Worm (Caenorhabditis elegans) whole organism, L2 larva: Measurements from ENCODE around the gene F25E5.9.
A peak's percentile ranks its signal among the peaks of the same experiment; 100 is the strongest.
"Not testable (repeated sequence)": the region's sequence is repeated elsewhere in the genome, so short reads cannot be mapped to it uniquely, and the experiment has no call there.

ENCODE experiments used
- C34F6.9 ChIP-seq: fragments of 150-350 bp; optimal IDR thresholded peaks from 2 replicates; lab custom pipeline; 2014; ENCODE audit warnings: missing biosample characterization, missing genetic modification characterization
- R02D3.7 ChIP-seq: fragments of 150-350 bp; optimal IDR thresholded peaks from 2 replicates; lab custom pipeline; 2014; ENCODE audit warnings: missing biosample characterization, missing genetic modification characterization
- Y55F3AM.14 ChIP-seq: fragments of 200-800 bp; sonication (Bioruptor generic); optimal IDR thresholded peaks from 2 replicates; lab custom pipeline; 2018; ENCODE audit warnings: mild to moderate bottlenecking, missing genetic modification characterization, missing compliant biosample characterization
- ZK546.5 ChIP-seq: sonication (generic microtip); optimal IDR thresholded peaks from 2 replicates; lab custom pipeline; 2017; ENCODE audit warnings: missing biosample characterization, missing genetic modification characterization
- alr-1 ChIP-seq: fragments of 150-350 bp; optimal IDR thresholded peaks from 2 replicates; lab custom pipeline; 2014; ENCODE audit warnings: missing biosample characterization, missing genetic modification characterization
- aly-2 ChIP-seq: fragments of 150-350 bp; optimal IDR thresholded peaks from 2 replicates; lab custom pipeline; 2014; ENCODE audit warnings: missing biosample characterization, missing genetic modification characterization
- ama-1 ChIP-seq: fragments of 150-350 bp; optimal IDR thresholded peaks from 2 replicates; lab custom pipeline; 2018; ENCODE audit warnings: inconsistent platforms
- blmp-1 ChIP-seq: sonication (generic microtip); optimal IDR thresholded peaks from 2 replicates; lab custom pipeline; 2017; ENCODE audit warnings: missing genetic modification characterization, mild to moderate bottlenecking, missing compliant biosample characterization, antibody characterized with exemption, moderate library complexity; ENCODE audit not compliant: insufficient read depth
- ceh-16 ChIP-seq: fragments of 150-350 bp; optimal IDR thresholded peaks from 2 replicates; lab custom pipeline; 2014; ENCODE audit warnings: missing biosample characterization, missing genetic modification characterization
- crh-2 ChIP-seq: sonication (generic microtip); optimal IDR thresholded peaks from 2 replicates; lab custom pipeline; 2017; ENCODE audit warnings: missing biosample characterization, missing genetic modification characterization
- dmd-4 ChIP-seq: sonication (generic microtip); optimal IDR thresholded peaks from 2 replicates; lab custom pipeline; 2017; ENCODE audit warnings: missing biosample characterization, missing genetic modification characterization
- egl-27 ChIP-seq: sonication (generic microtip); optimal IDR thresholded peaks from 3 replicates; lab custom pipeline; 2017; ENCODE audit warnings: missing biosample characterization, missing genetic modification reagents, missing genetic modification characterization
- elt-1 ChIP-seq: fragments of 150-350 bp; optimal IDR thresholded peaks from 2 replicates; lab custom pipeline; 2014; ENCODE audit warnings: missing biosample characterization, missing genetic modification characterization
- fos-1 ChIP-seq: fragments of 150-350 bp; optimal IDR thresholded peaks from 2 replicates; lab custom pipeline; 2014; ENCODE audit warnings: missing biosample characterization, missing genetic modification characterization
- gmeb-1 ChIP-seq: fragments of 150-350 bp; optimal IDR thresholded peaks from 2 replicates; lab custom pipeline; 2014; ENCODE audit warnings: missing biosample characterization, missing genetic modification characterization
- lin-13 ChIP-seq: fragments of 150-350 bp; optimal IDR thresholded peaks from 2 replicates; lab custom pipeline; 2014; ENCODE audit warnings: missing biosample characterization, missing genetic modification reagents, missing genetic modification characterization
- lin-39 ChIP-seq: fragments of 150-350 bp; optimal IDR thresholded peaks from 2 replicates; lab custom pipeline; 2014; ENCODE audit warnings: missing biosample characterization, missing genetic modification reagents, missing genetic modification characterization
- lsy-2 ChIP-seq, 2 experiments: fragments of 150-350 bp in 1 of 2; sonication (generic microtip) in 1 of 2; optimal IDR thresholded peaks; 2 replicates each; lab custom pipeline; 2014 to 2017; ENCODE audit warnings: missing biosample characterization in 2 of 2, missing genetic modification characterization in 2 of 2
- mab-5 ChIP-seq: fragments of 150-350 bp; optimal IDR thresholded peaks from 2 replicates; lab custom pipeline; 2014; ENCODE audit warnings: missing biosample characterization, missing genetic modification characterization
- mbf-1 ChIP-seq: sonication (generic microtip); optimal IDR thresholded peaks from 2 replicates; lab custom pipeline; 2017; ENCODE audit warnings: missing biosample characterization, missing genetic modification characterization
- mdl-1 ChIP-seq, 2 experiments: fragments of 150-350 bp in 1 of 2; sonication (generic microtip) in 1 of 2; optimal IDR thresholded peaks; 2 replicates each; lab custom pipeline; 2017; ENCODE audit warnings: missing biosample characterization in 2 of 2, missing genetic modification characterization in 2 of 2
- nhr-10 ChIP-seq: sonication (generic microtip); optimal IDR thresholded peaks from 2 replicates; lab custom pipeline; 2017; ENCODE audit warnings: missing biosample characterization, missing genetic modification characterization
- nhr-11 ChIP-seq: fragments of 150-350 bp; optimal IDR thresholded peaks from 2 replicates; lab custom pipeline; 2014; ENCODE audit warnings: missing biosample characterization, missing genetic modification characterization
- nhr-12 ChIP-seq: fragments of 150-350 bp; optimal IDR thresholded peaks from 2 replicates; lab custom pipeline; 2014; ENCODE audit warnings: missing biosample characterization, missing genetic modification characterization
- nhr-129 ChIP-seq: fragments of 150-350 bp; optimal IDR thresholded peaks from 2 replicates; lab custom pipeline; 2014; ENCODE audit warnings: missing biosample characterization, missing genetic modification characterization
- nhr-21 ChIP-seq: fragments of 150-350 bp; optimal IDR thresholded peaks from 2 replicates; lab custom pipeline; 2014; ENCODE audit warnings: missing biosample characterization, missing genetic modification characterization
- nhr-23 ChIP-seq: fragments of 150-350 bp; optimal IDR thresholded peaks from 2 replicates; lab custom pipeline; 2014; ENCODE audit warnings: missing biosample characterization, missing genetic modification reagents, missing genetic modification characterization
- nhr-237 ChIP-seq: fragments of 150-350 bp; optimal IDR thresholded peaks from 2 replicates; lab custom pipeline; 2014; ENCODE audit warnings: missing biosample characterization, missing genetic modification characterization
- nhr-25 ChIP-seq: fragments of 150-350 bp; sonication (generic microtip); optimal IDR thresholded peaks from 3 replicates; lab custom pipeline; 2014; ENCODE audit warnings: missing biosample characterization, missing genetic modification characterization
- nhr-6 ChIP-seq: fragments of 150-350 bp; optimal IDR thresholded peaks from 2 replicates; lab custom pipeline; 2014; ENCODE audit warnings: missing biosample characterization, missing genetic modification characterization
- sem-4 ChIP-seq: fragments of 150-350 bp; optimal IDR thresholded peaks from 2 replicates; lab custom pipeline; 2014; ENCODE audit warnings: missing biosample characterization, missing genetic modification reagents, missing genetic modification characterization
- skn-1 ChIP-seq: sonication (generic microtip); optimal IDR thresholded peaks from 2 replicates; lab custom pipeline; 2017; ENCODE audit warnings: missing biosample characterization, missing genetic modification characterization
- sma-3 ChIP-seq: sonication (generic microtip); optimal IDR thresholded peaks from 2 replicates; lab custom pipeline; 2016; ENCODE audit warnings: missing genetic modification reagents, missing genetic modification characterization, missing compliant biosample characterization
- sma-9 ChIP-seq, 2 experiments: fragments of 150-350 bp in 1 of 2; sonication (generic microtip) in 1 of 2; optimal IDR thresholded peaks; 2 replicates each; lab custom pipeline; 2014 to 2016; ENCODE audit warnings: missing genetic modification characterization in 2 of 2, mild to moderate bottlenecking in 1 of 2, missing biosample characterization in 1 of 2, missing compliant biosample characterization in 1 of 2, missing genetic modification reagents in 1 of 2, moderate library complexity in 1 of 2
- unc-39 ChIP-seq: fragments of 150-350 bp; optimal IDR thresholded peaks from 2 replicates; lab custom pipeline; 2014; ENCODE audit warnings: missing biosample characterization, missing genetic modification characterization
- unc-55 ChIP-seq: fragments of 150-350 bp; sonication (generic microtip); optimal IDR thresholded peaks from 3 replicates; lab custom pipeline; 2014; ENCODE audit warnings: missing biosample characterization, missing genetic modification reagents, missing genetic modification characterization
- unc-62 ChIP-seq: fragments of 150-350 bp; optimal IDR thresholded peaks from 2 replicates; lab custom pipeline; 2014; ENCODE audit warnings: missing biosample characterization, missing genetic modification reagents, missing genetic modification characterization
- zag-1 ChIP-seq: fragments of 150-350 bp; optimal IDR thresholded peaks from 2 replicates; lab custom pipeline; 2014; ENCODE audit warnings: missing biosample characterization, missing genetic modification characterization
- ztf-1 ChIP-seq: fragments of 200-800 bp; sonication (Bioruptor generic); conservative IDR thresholded peaks from 2 replicates; pipeline ENCODE4 v1.3.6; 2022; ENCODE audit warnings: missing genetic modification characterization, missing compliant biosample characterization
- ztf-11 ChIP-seq: sonication (generic microtip); optimal IDR thresholded peaks from 2 replicates; lab custom pipeline; 2017; ENCODE audit warnings: missing biosample characterization, missing genetic modification characterization
- ztf-4 ChIP-seq: fragments of 150-350 bp; optimal IDR thresholded peaks from 2 replicates; lab custom pipeline; 2014; ENCODE audit warnings: missing biosample characterization, missing genetic modification characterization

F25E5.9 gene

DNA sequence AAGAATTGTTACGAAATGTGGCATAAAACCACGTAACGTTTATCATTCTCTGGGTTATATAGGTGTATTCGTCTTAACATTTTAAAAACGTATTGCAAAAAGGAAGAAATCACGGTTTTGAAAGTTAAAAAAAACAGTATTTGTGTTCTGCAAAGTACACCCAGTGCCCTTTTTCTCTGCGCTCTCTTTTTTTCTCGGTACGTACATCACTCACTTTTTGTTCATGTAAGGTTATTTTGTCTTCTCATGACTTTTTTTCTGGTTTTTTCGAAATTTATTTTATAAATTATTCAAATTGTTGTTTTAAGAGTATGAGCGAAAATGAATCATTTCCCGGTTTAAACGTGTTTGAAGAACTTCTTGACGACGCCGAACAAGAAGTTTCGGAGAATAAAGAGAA is 9.2 kb upstream of the F25E5.9 start, which contains the start of gene F25E5.5:
Gene F25E5.5 (plus strand): TSS at position 301 of the 400 bp plus-strand sequence.
- TF ChIP-seq R02D3.7, result no peak
- no peak for TF ChIP-seq unc-55
- TF ChIP-seq dmd-4 (tag; lab: Kevin White, UChicago), result no peak
- no peak for TF ChIP-seq nhr-11 (tag; lab: Kevin White, UChicago)
- TF ChIP-seq ZK546.5, result no peak
- TF ChIP-seq mab-5, result no peak
- no peak for TF ChIP-seq aly-2
- TF ChIP-seq zag-1 (tag; lab: Kevin White, UChicago), result no peak
- TF ChIP-seq ztf-4 (tag; lab: Kevin White, UChicago), result no peak
- TF ChIP-seq lin-39, result no peak
- TF ChIP-seq nhr-21 (tag; lab: Kevin White, UChicago), result no peak
- no peak for TF ChIP-seq nhr-129 (tag; lab: Kevin White, UChicago)
- no peak for TF ChIP-seq Y55F3AM.14 (GFP tag; lab: Kevin White, UChicago)
- no peak for TF ChIP-seq mdl-1 (tag; optimal IDR thresholded peaks at IDR 0.05; lab: Kevin White, UChicago)
- TF ChIP-seq ceh-16 (tag; lab: Kevin White, UChicago), result no peak
- no peak for TF ChIP-seq nhr-6 (tag; lab: Kevin White, UChicago)
- no peak for TF ChIP-seq nhr-237 (tag; lab: Kevin White, UChicago)
- no peak for TF ChIP-seq unc-62 (GFP tag; lab: Kevin White, UChicago)
- no peak for TF ChIP-seq sem-4 (tag; lab: Kevin White, UChicago)
- TF ChIP-seq, all 48 proteins: peak for 0

- not testable (repeated sequence) for TF ChIP-seq fos-1; sma-9 (GFP tag; optimal IDR thresholded peaks at IDR 0.05; lab: Kevin White, UChicago); sma-9 (tag; optimal IDR thresholded peaks at IDR 0.05; lab: Kevin White, UChicago); ztf-11 (tag; lab: Kevin White, UChicago)
- TF ChIP-seq, all 48 proteins: peak for 0; not testable (repeated sequence) for 48
These were observed 6.6 kb upstream of the F25E5.9 start, which contains the start of gene nhr-141 for ce11 chrV:7444331-7444730. Gene nhr-141, plus strand, starts transcription at chrV:7444661.

DNA sequence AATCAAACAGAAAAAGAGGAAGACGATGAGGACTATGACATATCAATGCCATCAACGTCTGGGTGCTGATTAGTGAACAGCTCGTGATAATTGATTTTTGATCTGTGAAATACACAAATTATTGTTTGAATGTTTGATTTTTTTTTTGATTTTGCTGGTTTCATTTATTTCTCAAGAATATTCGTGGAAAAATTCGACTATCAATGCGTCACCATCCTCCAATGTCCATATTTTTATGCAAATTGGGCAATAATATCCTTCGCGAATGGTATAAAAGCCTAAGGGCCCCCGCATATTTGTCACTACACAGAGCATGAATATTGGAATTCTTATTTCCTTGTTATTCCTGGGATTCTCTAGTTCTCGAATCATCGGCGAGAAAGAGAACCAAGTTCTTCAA is 2.1 kb upstream of the F25E5.9 start, which contains the start of gene try-13:
Gene try-13 (plus strand): TSS at position 301 of the 400 bp plus-strand sequence.
- no peak for TF ChIP-seq skn-1
- no peak for TF ChIP-seq lin-13 (GFP tag; lab: Kevin White, UChicago)
- TF ChIP-seq C34F6.9 (tag; lab: Kevin White, UChicago), result no peak

- TF ChIP-seq ztf-1 (GFP tag; lab: Robert Waterston, UW) (no peak), nhr-129 (tag; lab: Kevin White, UChicago) (no peak), zag-1 (tag; lab: Kevin White, UChicago) (no peak), R02D3.7 (no peak), C34F6.9 (tag; lab: Kevin White, UChicago) (no peak), nhr-11 (tag; lab: Kevin White, UChicago) (no peak), nhr-23 (tag; lab: Kevin White, UChicago) (no peak), ztf-4 (tag; lab: Kevin White, UChicago) (no peak), unc-39 (tag; lab: Kevin White, UChicago) (no peak), elt-1 (tag; lab: Kevin White, UChicago) (no peak), nhr-10 (tag; lab: Kevin White, UChicago) (no peak), unc-62 (GFP tag; lab: Kevin White, UChicago) (no peak), aly-2 (no peak)
These were observed 266 bp upstream of the F25E5.9 start, which contains the start of gene F25E5.16 for ce11 chrV:7437985-7438384. Gene F25E5.16, plus strand, starts transcription at chrV:7438285.

DNA sequence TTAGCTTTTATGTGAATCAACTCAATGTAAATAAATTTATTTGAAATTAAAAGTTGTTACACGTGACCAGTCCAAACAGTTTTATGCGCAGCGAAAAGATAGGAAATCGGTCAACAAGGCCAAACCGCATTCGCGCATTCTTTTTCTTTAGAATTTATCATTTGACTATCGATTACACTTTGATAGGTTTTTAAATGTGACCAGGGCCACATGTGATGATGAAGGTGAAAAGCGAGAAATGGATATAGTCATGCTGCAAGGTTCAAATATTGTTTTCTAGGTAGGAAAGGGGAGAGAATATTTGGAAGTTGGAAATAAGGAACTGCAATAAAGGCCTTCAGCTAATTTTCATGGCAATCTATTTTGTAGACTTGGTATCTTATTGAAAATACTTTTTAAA is 808 bp downstream of the F25E5.9 start:
- TF ChIP-seq dmd-4 (tag; lab: Kevin White, UChicago) (no peak), nhr-12 (no peak), lsy-2 (tag; optimal IDR thresholded peaks at IDR 0.05; lab: Kevin White, UChicago) (peak in 1 of 2 experiments; percentile 5), mdl-1 (tag; optimal IDR thresholded peaks at IDR 0.05; lab: Kevin White, UChicago) (no peak), alr-1 (tag; lab: Kevin White, UChicago) (no peak), ama-1 (peak; percentile 98), C34F6.9 (tag; lab: Kevin White, UChicago) (peak; percentile 45), ZK546.5 (no peak), nhr-129 (tag; lab: Kevin White, UChicago) (peak; percentile 59), gmeb-1 (tag; lab: Kevin White, UChicago) (peak; percentile 26), sma-9 (GFP tag; optimal IDR thresholded peaks at IDR 0.05; lab: Kevin White, UChicago) (peak; percentile 52), sma-9 (tag; optimal IDR thresholded peaks at IDR 0.05; lab: Kevin White, UChicago) (no peak), ztf-4 (tag; lab: Kevin White, UChicago) (peak; percentile 5), egl-27 (tag; lab: Kevin White, UChicago) (no peak), fos-1 (peak; percentile 31), nhr-25 (tag; lab: Kevin White, UChicago) (peak; percentile 81), sma-3 (peak; percentile 72), mbf-1 (tag; lab: Kevin White, UChicago) (no peak), blmp-1 (tag; lab: Kevin White, UChicago) (peak; percentile 59), lin-39 (no peak), crh-2 (tag; lab: Kevin White, UChicago) (peak; percentile 30), nhr-21 (tag; lab: Kevin White, UChicago) (peak; percentile 94)
- TF ChIP-seq, all 48 proteins: peak for 13
